Fruit fly (Drosophila melanogaster) whole organism, embryonic: ENCODE data around the gene Vps29.
A peak's percentile ranks its signal among the peaks of the same experiment; 100 is the strongest.

Experiments used
- ATbp ChIP-seq: fragments of 200-800 bp; sonication (Bioruptor generic); optimal IDR thresholded peaks from 2 replicates; lab custom pipeline; 2017; ENCODE audit warnings: missing biosample characterization, mild to moderate bottlenecking, missing genetic modification characterization, missing genetic modification reagents
- Atf6 ChIP-seq: fragments of 200-800 bp; sonication (Bioruptor generic); IDR thresholded peaks from 2 replicates; pipeline ENCODE4 v1.3.6; 2022; ENCODE audit warnings: missing biosample characterization, missing genetic modification characterization
- BEAF-32 ChIP-seq: fragments of 200-800 bp; sonication (Bioruptor generic); optimal IDR thresholded peaks from 3 replicates; lab custom pipeline; 2017; ENCODE audit warnings: missing biosample characterization, missing genetic modification characterization, mild to moderate bottlenecking, moderate library complexity, missing genetic modification reagents
- CG10462 ChIP-seq: fragments of 200-800 bp; sonication (Bioruptor generic); optimal IDR thresholded peaks from 2 replicates; lab custom pipeline; 2016; ENCODE audit warnings: missing biosample characterization, missing genetic modification characterization
- CG12104 ChIP-seq: fragments of 200-800 bp; sonication (Bioruptor generic); optimal IDR thresholded peaks from 3 replicates; lab custom pipeline; 2016; ENCODE audit warnings: missing biosample characterization, missing genetic modification characterization
- CG12155 ChIP-seq: fragments of 200-800 bp; sonication (Bioruptor generic); optimal IDR thresholded peaks from 3 replicates; lab custom pipeline; 2016; ENCODE audit warnings: missing biosample characterization, missing genetic modification characterization
- CG12744 ChIP-seq: fragments of 200-800 bp; sonication (Bioruptor generic); optimal IDR thresholded peaks from 2 replicates; lab custom pipeline; 2016; ENCODE audit warnings: missing biosample characterization, missing genetic modification characterization
- CG13424 ChIP-seq: fragments of 200-800 bp; sonication (Bioruptor generic); optimal IDR thresholded peaks from 2 replicates; lab custom pipeline; 2019; ENCODE audit warnings: missing biosample characterization, mild to moderate bottlenecking, missing genetic modification characterization, moderate library complexity
- CG1647 ChIP-seq: fragments of 200-800 bp; sonication (Bioruptor generic); optimal IDR thresholded peaks from 3 replicates; lab custom pipeline; 2016; ENCODE audit warnings: missing biosample characterization, missing genetic modification characterization
- CG17612 ChIP-seq: fragments of 200-800 bp; sonication (Bioruptor generic); IDR thresholded peaks from 2 replicates; pipeline ENCODE4 v1.3.6; 2022; ENCODE audit warnings: missing biosample characterization, missing genetic modification characterization
- CG30403 ChIP-seq: fragments of 200-800 bp; sonication (Bioruptor generic); optimal IDR thresholded peaks from 3 replicates; lab custom pipeline; 2016; ENCODE audit warnings: missing biosample characterization, missing genetic modification characterization
- CG3281 ChIP-seq: fragments of 200-800 bp; sonication (Bioruptor generic); optimal IDR thresholded peaks from 3 replicates; lab custom pipeline; 2017; ENCODE audit warnings: missing biosample characterization, mild to moderate bottlenecking, missing genetic modification characterization
- CG4360 ChIP-seq: fragments of 200-800 bp; sonication (Bioruptor generic); IDR thresholded peaks from 2 replicates; pipeline ENCODE4 v1.3.6; 2022; ENCODE audit warnings: missing biosample characterization, missing genetic modification characterization
- CG6272 ChIP-seq: fragments of 200-800 bp; sonication (Bioruptor generic); IDR thresholded peaks from 2 replicates; pipeline ENCODE4 v1.3.6; 2022; ENCODE audit warnings: missing biosample characterization, missing genetic modification characterization
- CG6683 ChIP-seq: fragments of 200-800 bp; sonication (Bioruptor generic); optimal IDR thresholded peaks from 2 replicates; lab custom pipeline; 2017; ENCODE audit warnings: missing biosample characterization, mild to moderate bottlenecking, missing genetic modification characterization, missing genetic modification reagents
- CG6689 ChIP-seq: fragments of 200-800 bp; sonication (Bioruptor generic); IDR thresholded peaks from 2 replicates; pipeline ENCODE4 v1.3.6; 2022; ENCODE audit warnings: missing biosample characterization, missing genetic modification characterization
- CG8765 ChIP-seq: fragments of 200-800 bp; sonication (Bioruptor generic); IDR thresholded peaks from 2 replicates; pipeline ENCODE4 v1.3.6; 2022; ENCODE audit warnings: missing biosample characterization, missing genetic modification characterization
- CG8924 ChIP-seq: fragments of 200-800 bp; optimal IDR thresholded peaks from 3 replicates; lab custom pipeline; 2019; ENCODE audit warnings: missing biosample characterization, mild to moderate bottlenecking, missing genetic modification characterization, moderate library complexity
- CG9437 ChIP-seq: fragments of 200-800 bp; sonication (Bioruptor generic); optimal IDR thresholded peaks from 2 replicates; lab custom pipeline; 2018; ENCODE audit warnings: missing biosample characterization, mild to moderate bottlenecking, missing genetic modification characterization
- CrebB ChIP-seq: fragments of 200-800 bp; sonication (Bioruptor generic); optimal IDR thresholded peaks from 3 replicates; lab custom pipeline; 2018; ENCODE audit warnings: missing biosample characterization, mild to moderate bottlenecking, missing genetic modification characterization
- Gsc ChIP-seq: fragments of 200-800 bp; sonication (Bioruptor generic); IDR thresholded peaks from 2 replicates; pipeline ENCODE4 v1.3.6; 2022; ENCODE audit warnings: missing biosample characterization, missing genetic modification characterization
- Gug ChIP-seq: fragments of 200-800 bp; sonication (Bioruptor generic); IDR thresholded peaks from 4 replicates; pipeline ENCODE4 v1.3.6; 2022; ENCODE audit warnings: missing biosample characterization, missing genetic modification characterization
- HmgZ ChIP-seq: fragments of 200-800 bp; sonication (Bioruptor generic); optimal IDR thresholded peaks from 2 replicates; lab custom pipeline; 2018; ENCODE audit warnings: missing biosample characterization, mild to moderate bottlenecking, missing genetic modification characterization
- Hr78 ChIP-seq, 2 experiments: fragments of 200-800 bp in 1 of 2; fragments of >200 bp in 1 of 2; sonication (Bioruptor generic) in 1 of 2; optimal IDR thresholded peaks; 2 replicates each; lab custom pipeline; 2017 to 2019; ENCODE audit warnings: missing biosample characterization in 2 of 2, missing genetic modification characterization in 2 of 2, mild to moderate bottlenecking in 1 of 2, moderate library complexity in 1 of 2
- Lhr ChIP-seq: fragments of 200-800 bp; sonication (Bioruptor generic); optimal IDR thresholded peaks from 3 replicates; lab custom pipeline; 2017; ENCODE audit warnings: mild to moderate bottlenecking, missing biosample characterization, missing genetic modification reagents, missing genetic modification characterization
- NC2β ChIP-seq: fragments of 200-800 bp; sonication (Bioruptor generic); optimal IDR thresholded peaks from 2 replicates; lab custom pipeline; 2016; ENCODE audit warnings: missing biosample characterization, missing genetic modification characterization
- NK7.1 ChIP-seq: fragments of 200-800 bp; sonication (Bioruptor generic); optimal IDR thresholded peaks from 3 replicates; lab custom pipeline; 2016; ENCODE audit warnings: missing biosample characterization, missing genetic modification characterization
- Stat92E ChIP-seq, 3 experiments: fragments of >200 bp in 2 of 3; fragments of 200-800 bp in 1 of 3; sonication (Bioruptor generic) in 1 of 3; optimal IDR thresholded peaks; 2 replicates each; lab custom pipeline; 2017 to 2019; ENCODE audit warnings: missing biosample characterization in 3 of 3, missing genetic modification characterization in 3 of 3, mild to moderate bottlenecking in 1 of 3, moderate library complexity in 1 of 3
- Usf ChIP-seq: fragments of 200-800 bp; sonication (Bioruptor generic); optimal IDR thresholded peaks from 2 replicates; lab custom pipeline; 2017; ENCODE audit warnings: missing genotype, missing biosample characterization, missing genetic modification characterization
- dimm ChIP-seq: fragments of 200-800 bp; sonication (Bioruptor generic); IDR thresholded peaks from 2 replicates; pipeline ENCODE4 v1.3.6; 2022; ENCODE audit warnings: missing biosample characterization, missing genetic modification characterization
- en ChIP-seq: fragments of 200-800 bp; sonication (Bioruptor generic); optimal IDR thresholded peaks from 2 replicates; lab custom pipeline; 2016; ENCODE audit warnings: missing biosample characterization, missing genetic modification characterization
- eve ChIP-seq, 2 experiments: fragments of >200 bp; optimal IDR thresholded peaks; 2 replicates each; lab custom pipeline; 2017; ENCODE audit warnings: missing biosample characterization in 2 of 2, missing genetic modification characterization in 2 of 2
- ewg ChIP-seq: fragments of 200-800 bp; sonication (Bioruptor generic); optimal IDR thresholded peaks from 3 replicates; lab custom pipeline; 2017; ENCODE audit warnings: mild to moderate bottlenecking, missing biosample characterization, missing genetic modification reagents, missing genetic modification characterization
- fd64A ChIP-seq: fragments of 200-800 bp; sonication (Bioruptor generic); optimal IDR thresholded peaks from 3 replicates; lab custom pipeline; 2018; ENCODE audit warnings: missing biosample characterization, mild to moderate bottlenecking, missing genetic modification characterization
- fu2 ChIP-seq: fragments of 200-800 bp; sonication (Bioruptor generic); optimal IDR thresholded peaks from 2 replicates; lab custom pipeline; 2016; ENCODE audit warnings: missing biosample characterization, missing genetic modification characterization
- gro ChIP-seq: fragments of 200-800 bp; sonication (Bioruptor generic); optimal IDR thresholded peaks from 2 replicates; lab custom pipeline; 2016; ENCODE audit warnings: missing biosample characterization, missing genetic modification characterization
- hkb ChIP-seq, 2 experiments: fragments of 200-800 bp in 1 of 2; fragments of >200 bp in 1 of 2; sonication (Bioruptor generic) in 1 of 2; IDR thresholded peaks in 1 of 2; optimal IDR thresholded peaks in 1 of 2; 2 replicates each; pipeline versions ENCODE4 v1.3.6 to Lab custom; 2017 to 2022; ENCODE audit warnings: missing biosample characterization in 1 of 2, missing genetic modification characterization in 1 of 2
- lbe ChIP-seq: fragments of 200-800 bp; sonication (Bioruptor generic); optimal IDR thresholded peaks from 2 replicates; lab custom pipeline; 2016; ENCODE audit warnings: missing biosample characterization, mild to moderate bottlenecking, missing genetic modification characterization
- lola ChIP-seq, 3 experiments: fragments of >200 bp in 2 of 3; fragments of 200-800 bp in 1 of 3; sonication (Bioruptor generic) in 1 of 3; optimal IDR thresholded peaks; 2 replicates each; lab custom pipeline; 2017 to 2019; ENCODE audit warnings: missing biosample characterization in 3 of 3, missing genetic modification characterization in 3 of 3, mild to moderate bottlenecking in 1 of 3, moderate library complexity in 1 of 3
- mam ChIP-seq: fragments of 200-800 bp; sonication (Bioruptor generic); optimal IDR thresholded peaks from 3 replicates; lab custom pipeline; 2016; ENCODE audit warnings: missing biosample characterization, missing genetic modification characterization
- nmo ChIP-seq: fragments of 200-800 bp; sonication (Bioruptor generic); optimal IDR thresholded peaks from 2 replicates; lab custom pipeline; 2018; ENCODE audit warnings: missing biosample characterization, mild to moderate bottlenecking, missing genetic modification characterization, moderate library complexity
- pzg ChIP-seq: fragments of 200-800 bp; sonication (Bioruptor generic); optimal IDR thresholded peaks from 3 replicates; lab custom pipeline; 2018; ENCODE audit warnings: missing biosample characterization, mild to moderate bottlenecking, missing genetic modification characterization, moderate library complexity
- sens ChIP-seq: fragments of 200-800 bp; sonication (Bioruptor generic); peaks from one replicate; lab custom pipeline; 2016; ENCODE audit warnings: missing biosample characterization, missing genetic modification characterization
- so ChIP-seq: fragments of 200-800 bp; sonication (Bioruptor generic); IDR thresholded peaks from 3 replicates; pipeline ENCODE4 v1.3.6; 2022; ENCODE audit warnings: missing biosample characterization, missing genetic modification characterization
- tin ChIP-seq: fragments of 200-800 bp; sonication (Bioruptor generic); optimal IDR thresholded peaks from 3 replicates; lab custom pipeline; 2016; ENCODE audit warnings: missing biosample characterization, missing genetic modification characterization
- tio ChIP-seq: fragments of 200-800 bp; sonication (Bioruptor generic); optimal IDR thresholded peaks from 2 replicates; lab custom pipeline; 2017; ENCODE audit warnings: missing biosample characterization, missing genetic modification characterization, inconsistent platforms
- tll ChIP-seq, 2 experiments: fragments of 200-800 bp in 1 of 2; fragments of >200 bp in 1 of 2; sonication (Bioruptor generic) in 1 of 2; optimal IDR thresholded peaks; 2 replicates each; lab custom pipeline; 2017 to 2019; ENCODE audit warnings: missing biosample characterization in 2 of 2, missing genetic modification characterization in 2 of 2, mild to moderate bottlenecking in 1 of 2, moderate library complexity in 1 of 2
- vnd ChIP-seq: fragments of 200-800 bp; sonication (Bioruptor generic); IDR thresholded peaks from 3 replicates; pipeline ENCODE4 v1.3.6; 2022; ENCODE audit warnings: missing biosample characterization, missing genetic modification characterization; ENCODE audit not compliant: partially characterized antibody
- wek ChIP-seq: fragments of 200-800 bp; sonication (Bioruptor generic); optimal IDR thresholded peaks from 3 replicates; lab custom pipeline; 2018; ENCODE audit warnings: missing biosample characterization, mild to moderate bottlenecking, missing genetic modification characterization, moderate library complexity

Vps29 gene

DNA sequence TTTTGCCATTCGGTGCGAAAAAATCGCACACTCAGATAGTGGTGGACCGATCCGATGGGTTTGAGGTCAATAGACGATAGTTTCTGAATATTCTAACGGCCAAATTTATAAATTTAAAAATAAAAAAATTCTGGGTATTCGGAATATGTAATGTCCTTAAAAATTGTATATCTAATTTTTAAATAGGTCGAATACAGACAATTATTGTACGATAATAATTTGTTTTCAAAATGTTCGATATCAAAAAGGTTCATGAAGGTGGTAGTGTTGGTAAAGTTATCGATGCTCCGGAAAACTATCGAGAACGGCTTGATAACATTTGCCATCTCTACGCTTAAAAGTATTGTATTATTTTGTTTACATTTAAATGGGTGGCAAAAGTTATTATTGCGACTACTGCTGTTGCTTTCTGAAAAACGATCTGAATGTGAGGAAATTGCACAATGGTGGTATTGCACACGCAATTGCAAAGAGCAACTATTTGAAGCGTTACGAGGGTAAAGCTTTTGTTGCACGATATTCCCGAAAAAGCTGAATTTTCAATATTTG, 19.4 kb downstream of the Vps29 start, which contains the start of the genes CG31922 and Plap (continued):
- TF ChIP-seq CG3281 (GFP tag; lab: Kevin White, UChicago) (peak; percentile 63), mam (GFP tag; lab: Kevin White, UChicago) (peak; percentile 76), Stat92E (GFP tag; optimal IDR thresholded peaks at IDR 0.05; lab: Kevin White, UChicago) (no peak), CG6689 (0 out of 2 replicates have a peak, but pooled peaks have one; percentile 37), hkb (optimal IDR thresholded peaks at IDR 0.05; lab: Kevin White, UChicago) (no peak), hkb (GFP tag; IDR thresholded peaks at IDR 0.05; lab: Robert Waterston, UW) (peak; percentile 59; the same call in 1 of the 2 replicates), NK7.1 (GFP tag; lab: Kevin White, UChicago) (no peak), gro (GFP tag; lab: Kevin White, UChicago) (peak; percentile 31), CrebB (tag; lab: Kevin White, UChicago) (peak; percentile 32), sens (GFP tag; lab: Kevin White, UChicago) (peak; percentile 92), lbe (GFP tag; lab: Kevin White, UChicago) (peak; percentile 71), nmo (GFP tag; lab: Kevin White, UChicago) (peak; percentile 85), CG10462 (GFP tag; lab: Kevin White, UChicago) (peak; percentile 38), CG12155 (GFP tag; lab: Kevin White, UChicago) (peak; percentile 80), eve (GFP tag; optimal IDR thresholded peaks at IDR 0.05; lab: Kevin White, UChicago) (no peak), CG4360 (GFP tag; lab: Robert Waterston, UW) (no peak), CG12744 (GFP tag; lab: Kevin White, UChicago) (peak; percentile 67), Atf6 (GFP tag; lab: Robert Waterston, UW) (peak; percentile 60; the same call in 1 of the 2 replicates), tll (GFP tag; optimal IDR thresholded peaks at IDR 0.05; lab: Kevin White, UChicago) (peak in 1 of 2 experiments; percentile 8), pzg (GFP tag; lab: Kevin White, UChicago) (peak; percentile 58), HmgZ (tag; lab: Kevin White, UChicago) (peak; percentile 73), CG6272 (GFP tag; lab: Robert Waterston, UW) (peak; percentile 70), CG6683 (GFP tag; lab: Kevin White, UChicago) (no peak), CG8924 (tag; lab: Kevin White, UChicago) (peak; percentile 68), BEAF-32 (GFP tag; lab: Kevin White, UChicago) (peak; percentile 97), so (GFP tag; lab: Robert Waterston, UW) (no peak; the same call in 2 of the 3 replicates), CG12104 (GFP tag; lab: Kevin White, UChicago) (peak; percentile 56), dimm (no peak), CG9437 (GFP tag; lab: Kevin White, UChicago) (peak; percentile 55), fu2 (peak; percentile 27), ewg (GFP tag; lab: Kevin White, UChicago) (no peak), ATbp (no peak), CG1647 (GFP tag; lab: Kevin White, UChicago) (peak; percentile 69), fd64A (GFP tag; lab: Kevin White, UChicago) (no peak), Lhr (peak; percentile 59), en (no peak), Usf (GFP tag; lab: Kevin White, UChicago) (no peak), Gug (peak; percentile 64; the same call in 2 of the 4 replicates), Hr78 (GFP tag; optimal IDR thresholded peaks at IDR 0.05; lab: Kevin White, UChicago) (peak in 1 of 2 experiments; percentile 75), CG13424 (tag; lab: Kevin White, UChicago) (peak; percentile 76), tio (no peak), Gsc (GFP tag; lab: Robert Waterston, UW) (no peak), vnd (peak; percentile 91), lola (GFP tag; optimal IDR thresholded peaks at IDR 0.05; lab: Kevin White, UChicago) (peak in 1 of 3 experiments; percentile 67), CG17612 (GFP tag; lab: Robert Waterston, UW) (no peak), wek (no peak), CG8765 (GFP tag; lab: Robert Waterston, UW) (no peak), CG30403 (GFP tag; lab: Kevin White, UChicago) (peak; percentile 87), NC2β (GFP tag; lab: Kevin White, UChicago) (peak; percentile 48), tin (GFP tag; lab: Kevin White, UChicago) (peak; percentile 76)
